Worm (Caenorhabditis elegans) whole organism, L3 larva: Measurements from ENCODE around the gene clec-28.

ENCODE experiments used
- nhr-77 ChIP-seq: fragments of 150-350 bp; optimal IDR thresholded peaks from 2 replicates; lab custom pipeline; 2014; ENCODE audit warnings: missing biosample characterization, missing genetic modification characterization
- zag-1 ChIP-seq: fragments of 150-350 bp; optimal IDR thresholded peaks from 2 replicates; lab custom pipeline; 2014; ENCODE audit warnings: missing biosample characterization, missing genetic modification characterization

- TF ChIP-seq zag-1 (tag; lab: Kevin White, UChicago) = no peak
- TF ChIP-seq nhr-77 (tag; lab: Kevin White, UChicago) = no peak
Measured at ce11 chrV:16816707-16817106, 48.8 kb upstream of the clec-28 start.
